Fruit fly (Drosophila melanogaster) whole organism, prepupa: ENCODE results near the gene CG33635.

Experiments
- CG10669 ChIP-seq: fragments of 200-800 bp; sonication (Bioruptor generic); optimal IDR thresholded peaks from 3 replicates; lab custom pipeline; 2018; ENCODE audit warnings: missing biosample characterization, mild to moderate bottlenecking, missing genetic modification characterization, moderate library complexity
- CG11294 ChIP-seq: fragments of 200-800 bp; sonication (Bioruptor generic); IDR thresholded peaks from 2 replicates; pipeline ENCODE4 v1.3.6; 2022; ENCODE audit warnings: missing biosample characterization, missing genetic modification characterization
- CG11762 ChIP-seq: fragments of 200-800 bp; sonication (Bioruptor generic); optimal IDR thresholded peaks from 3 replicates; lab custom pipeline; 2016; ENCODE audit warnings: missing biosample characterization, missing genetic modification characterization; ENCODE audit not compliant: insufficient read depth
- CG15336 ChIP-seq: fragments of 200-800 bp; sonication (Bioruptor generic); IDR thresholded peaks from 2 replicates; pipeline ENCODE4 v1.3.6; 2022; ENCODE audit warnings: missing biosample characterization, missing genetic modification characterization
- CG1621 ChIP-seq: fragments of 200-800 bp; sonication (Bioruptor generic); optimal IDR thresholded peaks from 3 replicates; lab custom pipeline; 2018; ENCODE audit warnings: missing biosample characterization, mild to moderate bottlenecking, missing genetic modification characterization
- CG16779 ChIP-seq: fragments of 200-800 bp; sonication (Bioruptor generic); optimal IDR thresholded peaks from 3 replicates; lab custom pipeline; 2017; ENCODE audit warnings: missing biosample characterization, mild to moderate bottlenecking, missing genetic modification characterization
- CG31627 ChIP-seq: fragments of 200-800 bp; sonication (Bioruptor generic); optimal IDR thresholded peaks from 3 replicates; lab custom pipeline; 2016; ENCODE audit warnings: missing biosample characterization, missing genetic modification characterization
- CG32006 ChIP-seq: fragments of 200-800 bp; sonication (Bioruptor generic); optimal IDR thresholded peaks from 3 replicates; lab custom pipeline; 2017; ENCODE audit warnings: missing biosample characterization, mild to moderate bottlenecking, missing genetic modification characterization
- CG34406 ChIP-seq: fragments of 200-800 bp; sonication (Bioruptor generic); optimal IDR thresholded peaks from 3 replicates; lab custom pipeline; 2016; ENCODE audit warnings: missing biosample characterization, missing genetic modification characterization
- CG3919 ChIP-seq: fragments of 200-800 bp; sonication (Bioruptor generic); optimal IDR thresholded peaks from 3 replicates; lab custom pipeline; 2016; ENCODE audit warnings: missing biosample characterization, missing genetic modification characterization
- CG6163 ChIP-seq: fragments of 200-800 bp; sonication (Bioruptor generic); IDR thresholded peaks from 3 replicates; pipeline ENCODE4 v1.3.6; 2022; ENCODE audit warnings: missing biosample characterization, missing genetic modification characterization
- CG6792 ChIP-seq: fragments of 200-800 bp; sonication (Bioruptor generic); optimal IDR thresholded peaks from 3 replicates; lab custom pipeline; 2016; ENCODE audit warnings: missing biosample characterization, missing genetic modification characterization
- CG6808 ChIP-seq: fragments of 200-800 bp; sonication (Bioruptor generic); optimal IDR thresholded peaks from 3 replicates; lab custom pipeline; 2017; ENCODE audit warnings: missing biosample characterization, missing genetic modification characterization, mild to moderate bottlenecking, moderate library complexity, missing genetic modification reagents
- CG6854 ChIP-seq: fragments of 200-800 bp; sonication (Bioruptor generic); optimal IDR thresholded peaks from 2 replicates; lab custom pipeline; 2017; ENCODE audit warnings: missing biosample characterization, mild to moderate bottlenecking, missing genetic modification characterization
- CG7368 ChIP-seq: fragments of 200-800 bp; sonication (Bioruptor generic); optimal IDR thresholded peaks from 3 replicates; lab custom pipeline; 2016; ENCODE audit warnings: missing biosample characterization, missing genetic modification characterization
- CG8319 ChIP-seq: fragments of 200-800 bp; sonication (Bioruptor generic); optimal IDR thresholded peaks from 3 replicates; lab custom pipeline; 2016; ENCODE audit warnings: missing biosample characterization, missing genetic modification characterization
- CG8632 ChIP-seq: fragments of 200-800 bp; sonication (Bioruptor generic); optimal IDR thresholded peaks from 3 replicates; lab custom pipeline; 2016; ENCODE audit warnings: missing biosample characterization, missing genetic modification characterization
- CG9139 ChIP-seq: fragments of 200-800 bp; sonication (Bioruptor generic); optimal IDR thresholded peaks from 3 replicates; lab custom pipeline; 2017; ENCODE audit warnings: missing biosample characterization, mild to moderate bottlenecking, missing genetic modification characterization
- Eip75B ChIP-seq: fragments of 200-800 bp; sonication (Bioruptor generic); optimal IDR thresholded peaks from 3 replicates; lab custom pipeline; 2016; ENCODE audit warnings: missing biosample characterization, missing genetic modification characterization
- Eip78C ChIP-seq: fragments of 200-800 bp; sonication (Bioruptor generic); peaks from one replicate; lab custom pipeline; 2016; ENCODE audit warnings: missing biosample characterization, missing genetic modification characterization
- Eip93F ChIP-seq: fragments of 200-800 bp; sonication (Bioruptor generic); optimal IDR thresholded peaks from 2 replicates; lab custom pipeline; 2016; ENCODE audit warnings: missing biosample characterization, mild to moderate bottlenecking, missing genetic modification characterization
- Ets21C ChIP-seq: fragments of 200-800 bp; sonication (Bioruptor generic); optimal IDR thresholded peaks from 3 replicates; lab custom pipeline; 2016; ENCODE audit warnings: missing biosample characterization, missing genetic modification characterization
- Ets96B ChIP-seq: fragments of 200-800 bp; optimal IDR thresholded peaks from 2 replicates; lab custom pipeline; 2019; ENCODE audit warnings: missing biosample characterization, mild to moderate bottlenecking, missing genetic modification characterization, moderate library complexity
- Gug ChIP-seq: fragments of 200-800 bp; sonication (Bioruptor generic); IDR thresholded peaks from 2 replicates; pipeline ENCODE4 v1.3.6; 2022; ENCODE audit warnings: missing biosample characterization, missing genetic modification characterization
- Hr39 ChIP-seq: fragments of 200-800 bp; sonication (Bioruptor generic); optimal IDR thresholded peaks from 2 replicates; lab custom pipeline; 2016; ENCODE audit warnings: missing biosample characterization, missing genetic modification characterization
- Hr4 ChIP-seq: fragments of 200-800 bp; sonication (Bioruptor generic); optimal IDR thresholded peaks from 3 replicates; lab custom pipeline; 2016; ENCODE audit warnings: missing biosample characterization, missing genetic modification characterization
- Met ChIP-seq: fragments of 200-800 bp; sonication (Bioruptor generic); optimal IDR thresholded peaks from 3 replicates; lab custom pipeline; 2016; ENCODE audit warnings: missing biosample characterization, missing genetic modification characterization
- Smox ChIP-seq: fragments of 200-800 bp; sonication (Bioruptor generic); optimal IDR thresholded peaks from 3 replicates; lab custom pipeline; 2016; ENCODE audit warnings: missing biosample characterization, missing genetic modification characterization
- Sox102F ChIP-seq: fragments of 200-800 bp; sonication (Bioruptor generic); optimal IDR thresholded peaks from 2 replicates; lab custom pipeline; 2016; ENCODE audit warnings: missing biosample characterization, mild to moderate bottlenecking, missing genetic modification characterization
- Sox15 ChIP-seq: fragments of 200-800 bp; sonication (Bioruptor generic); optimal IDR thresholded peaks from 3 replicates; lab custom pipeline; 2016; ENCODE audit warnings: missing biosample characterization, missing genetic modification characterization
- achi ChIP-seq: fragments of 200-800 bp; sonication (Bioruptor generic); optimal IDR thresholded peaks from 3 replicates; lab custom pipeline; 2016; ENCODE audit warnings: missing biosample characterization, missing genetic modification characterization
- acj6 ChIP-seq: fragments of 200-800 bp; sonication (Bioruptor generic); optimal IDR thresholded peaks from 3 replicates; lab custom pipeline; 2016; ENCODE audit warnings: missing biosample characterization, missing genetic modification characterization
- cyc ChIP-seq: fragments of 200-800 bp; sonication (Bioruptor generic); optimal IDR thresholded peaks from 3 replicates; lab custom pipeline; 2016; ENCODE audit warnings: missing biosample characterization, missing genetic modification characterization
- dac ChIP-seq: fragments of 200-800 bp; sonication (Bioruptor generic); optimal IDR thresholded peaks from 2 replicates; lab custom pipeline; 2017; ENCODE audit warnings: missing biosample characterization, mild to moderate bottlenecking, missing genetic modification characterization
- dsx ChIP-seq: fragments of 200-800 bp; optimal IDR thresholded peaks from 3 replicates; lab custom pipeline; 2019; ENCODE audit warnings: missing biosample characterization, mild to moderate bottlenecking, missing genetic modification characterization, moderate library complexity; ENCODE audit not compliant: poor library complexity, severe bottlenecking
- eg ChIP-seq: fragments of 200-800 bp; sonication (Bioruptor generic); IDR thresholded peaks from 3 replicates; pipeline ENCODE4 v1.3.6; 2022; ENCODE audit warnings: missing biosample characterization, missing genetic modification characterization
- esn ChIP-seq: fragments of 200-800 bp; sonication (Bioruptor generic); optimal IDR thresholded peaks from 2 replicates; lab custom pipeline; 2016; ENCODE audit warnings: missing biosample characterization, mild to moderate bottlenecking, missing genetic modification characterization, moderate library complexity
- fd59A ChIP-seq: fragments of 200-800 bp; sonication (Bioruptor generic); optimal IDR thresholded peaks from 2 replicates; lab custom pipeline; 2017; ENCODE audit warnings: missing biosample characterization, mild to moderate bottlenecking, missing genetic modification characterization, missing genetic modification reagents
- fd85E ChIP-seq: fragments of 200-800 bp; sonication (Bioruptor generic); optimal IDR thresholded peaks from 3 replicates; lab custom pipeline; 2016; ENCODE audit warnings: missing biosample characterization, missing genetic modification characterization
- fkh ChIP-seq: fragments of 200-800 bp; sonication (Bioruptor generic); optimal IDR thresholded peaks from 3 replicates; lab custom pipeline; 2017; ENCODE audit warnings: missing biosample characterization, mild to moderate bottlenecking, missing genetic modification characterization, moderate library complexity
- lz ChIP-seq: fragments of 200-800 bp; sonication (Bioruptor generic); optimal IDR thresholded peaks from 3 replicates; lab custom pipeline; 2016; ENCODE audit warnings: missing biosample characterization, missing genetic modification characterization
- net ChIP-seq: fragments of 200-800 bp; sonication (Bioruptor generic); optimal IDR thresholded peaks from 3 replicates; lab custom pipeline; 2016; ENCODE audit warnings: missing biosample characterization, missing genetic modification characterization
- pdm3 ChIP-seq: fragments of 200-800 bp; sonication (Bioruptor generic); optimal IDR thresholded peaks from 3 replicates; lab custom pipeline; 2016; ENCODE audit warnings: missing biosample characterization, missing genetic modification characterization
- salr ChIP-seq, 2 experiments: fragments of 200-800 bp; sonication (Bioruptor generic); optimal IDR thresholded peaks; 3 replicates each; lab custom pipeline; 2016 to 2018; ENCODE audit warnings: missing biosample characterization in 2 of 2, missing genetic modification characterization in 2 of 2, mild to moderate bottlenecking in 1 of 2
- spab ChIP-seq: fragments of 200-800 bp; sonication (Bioruptor generic); optimal IDR thresholded peaks from 2 replicates; lab custom pipeline; 2017; ENCODE audit warnings: missing biosample characterization, mild to moderate bottlenecking, missing genetic modification characterization, missing genetic modification reagents
- ss ChIP-seq, 2 experiments: fragments of 200-800 bp; sonication (Bioruptor generic); optimal IDR thresholded peaks; 2 replicates in 1 of 2; 3 replicates in 1 of 2; lab custom pipeline; 2017 to 2018; ENCODE audit warnings: mild to moderate bottlenecking in 2 of 2, missing biosample characterization in 2 of 2, missing genetic modification characterization in 2 of 2, moderate library complexity in 1 of 2
- svp ChIP-seq: fragments of 200-800 bp; sonication (Bioruptor generic); peaks from one replicate; lab custom pipeline; 2016; ENCODE audit warnings: missing biosample characterization, missing genetic modification characterization

The CG33635 gene

DNA sequence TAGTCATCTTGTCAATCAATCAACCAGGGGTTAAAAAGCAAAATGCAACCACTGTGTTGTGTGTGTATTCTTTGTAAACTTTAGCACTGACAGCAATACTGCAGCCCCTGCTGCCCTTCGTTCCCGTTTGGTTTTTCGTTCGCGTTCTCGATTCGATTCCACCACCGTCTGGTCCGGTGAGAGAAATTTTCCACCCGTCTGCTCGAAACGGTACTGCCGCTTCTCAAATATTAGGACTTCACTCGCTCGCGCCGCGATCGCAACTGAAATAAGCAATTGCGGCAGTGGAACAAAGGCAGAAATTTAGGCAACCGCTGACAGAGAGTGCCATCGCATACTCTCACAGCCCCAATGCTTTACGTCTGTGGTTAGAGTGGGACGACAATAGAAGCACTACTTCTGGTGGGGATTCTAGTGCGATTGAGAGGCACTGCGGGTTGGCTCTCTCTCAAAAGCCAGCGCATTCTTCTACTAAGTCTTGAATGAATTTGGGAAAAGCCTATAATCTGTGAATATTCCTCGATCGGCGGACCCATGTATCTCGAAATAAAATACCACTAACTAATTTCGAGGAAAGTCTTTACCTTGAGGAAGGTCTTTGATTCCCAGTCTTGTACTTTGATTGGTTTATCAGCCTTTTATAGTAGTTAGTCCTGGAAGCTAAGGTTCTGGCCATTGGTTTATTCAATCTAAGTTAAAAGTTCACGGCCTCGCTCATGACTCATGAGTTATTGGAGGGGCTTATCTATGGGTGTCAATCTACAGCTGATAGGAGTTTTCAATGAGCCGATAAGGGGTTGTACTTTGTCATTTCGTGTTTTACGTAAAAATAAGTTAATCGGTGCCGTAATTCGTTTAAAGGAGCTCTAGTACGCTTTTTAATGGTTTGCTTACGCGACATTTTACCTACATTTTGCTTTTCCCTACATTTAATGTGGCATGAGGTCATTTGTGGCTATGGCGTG is 29.2 kb downstream of the CG33635 start (continued):
- no peak for TF ChIP-seq fd59A (GFP tag; lab: Kevin White, UChicago)
- TF ChIP-seq CG7368 (GFP tag; lab: Kevin White, UChicago) = no peak
- TF ChIP-seq CG8632 = no peak
- peak; percentile 80 for TF ChIP-seq CG16779 (tag; lab: Kevin White, UChicago)
- TF ChIP-seq CG3919 (GFP tag; lab: Kevin White, UChicago) = peak; percentile 47
- peak; percentile 83 for TF ChIP-seq Eip78C (GFP tag; lab: Kevin White, UChicago)
- TF ChIP-seq achi = peak; percentile 14
- TF ChIP-seq CG9139 (GFP tag; lab: Kevin White, UChicago) = peak; percentile 63
- peak; percentile 87 for TF ChIP-seq svp (GFP tag; lab: Kevin White, UChicago)
- no peak for TF ChIP-seq acj6 (GFP tag; lab: Kevin White, UChicago)
- no peak for TF ChIP-seq CG31627 (GFP tag; lab: Kevin White, UChicago)
- peak; percentile 11 for TF ChIP-seq cyc (GFP tag; lab: Kevin White, UChicago)
- peak; percentile 69 for TF ChIP-seq CG6163
- TF ChIP-seq CG8319 = peak; percentile 8
- peak; percentile 18 for TF ChIP-seq Ets96B (tag; lab: Kevin White, UChicago)

- TF ChIP-seq CG9139 (GFP tag; lab: Kevin White, UChicago) = peak; percentile 37
- no peak for TF ChIP-seq cyc (GFP tag; lab: Kevin White, UChicago)
- no peak for TF ChIP-seq CG3919 (GFP tag; lab: Kevin White, UChicago)
- TF ChIP-seq Sox102F (GFP tag; lab: Kevin White, UChicago) = no peak
- no peak for TF ChIP-seq CG6163
- no peak for TF ChIP-seq salr (GFP tag; optimal IDR thresholded peaks at IDR 0.05; lab: Kevin White, UChicago)
- TF ChIP-seq pdm3 (GFP tag; lab: Kevin White, UChicago) = no peak
- no peak for TF ChIP-seq CG6792 (GFP tag; lab: Kevin White, UChicago)
- no peak for TF ChIP-seq net (GFP tag; lab: Kevin White, UChicago)
- TF ChIP-seq CG10669 (GFP tag; lab: Kevin White, UChicago) = no peak
- TF ChIP-seq svp (GFP tag; lab: Kevin White, UChicago) = peak; percentile 16
- no peak for TF ChIP-seq Gug
- no peak for TF ChIP-seq fd59A (GFP tag; lab: Kevin White, UChicago)
- TF ChIP-seq Hr39 (GFP tag; lab: Kevin White, UChicago) = no peak
- TF ChIP-seq CG34406 (GFP tag; lab: Kevin White, UChicago) = no peak
- no peak for TF ChIP-seq CG11294 (GFP tag; lab: Robert Waterston, UW)
- peak; percentile 76 for TF ChIP-seq Eip78C (GFP tag; lab: Kevin White, UChicago)
- no peak for TF ChIP-seq Eip93F
- no peak for TF ChIP-seq fd85E (GFP tag; lab: Kevin White, UChicago)
- no peak for TF ChIP-seq Ets96B (tag; lab: Kevin White, UChicago)
- no peak for TF ChIP-seq esn (GFP tag; lab: Kevin White, UChicago)
- TF ChIP-seq Ets21C (GFP tag; lab: Kevin White, UChicago) = no peak
- TF ChIP-seq CG31627 (GFP tag; lab: Kevin White, UChicago) = no peak
- no peak for TF ChIP-seq CG32006 (GFP tag; lab: Kevin White, UChicago)
- no peak for TF ChIP-seq dac (GFP tag; lab: Kevin White, UChicago)
- no peak for TF ChIP-seq lz (GFP tag; lab: Kevin White, UChicago)
- TF ChIP-seq eg (GFP tag; lab: Robert Waterston, UW) = peak; percentile 18; the same call in 1 of the 3 replicates
- no peak for TF ChIP-seq CG15336 (GFP tag; lab: Robert Waterston, UW)
- no peak for TF ChIP-seq CG6854 (GFP tag; lab: Kevin White, UChicago)
- TF ChIP-seq CG11762 = no peak
- TF ChIP-seq Hr4 (GFP tag; lab: Kevin White, UChicago) = no peak
- TF ChIP-seq fkh (GFP tag; lab: Kevin White, UChicago) = peak; percentile 72
- peak; percentile 35 for TF ChIP-seq CG6808 (GFP tag; lab: Kevin White, UChicago)
- TF ChIP-seq Sox15 (GFP tag; lab: Kevin White, UChicago) = no peak
- no peak for TF ChIP-seq Met (GFP tag; lab: Kevin White, UChicago)
- no peak for TF ChIP-seq dsx (GFP tag; lab: Kevin White, UChicago)
- peak; percentile 89 for TF ChIP-seq CG1621
- peak in 1 of 2 experiments; percentile 62 for TF ChIP-seq ss (GFP tag; optimal IDR thresholded peaks at IDR 0.05; lab: Kevin White, UChicago)
- TF ChIP-seq CG8632 = no peak
- no peak for TF ChIP-seq Smox (GFP tag; lab: Kevin White, UChicago)
- no peak for TF ChIP-seq Eip75B (GFP tag; lab: Kevin White, UChicago)
- TF ChIP-seq spab (GFP tag; lab: Kevin White, UChicago) = peak; percentile 5
Observed at dm6 chr2L:128296-128715, 30.2 kb downstream of the CG33635 start.
